Fruit fly (Drosophila melanogaster) whole organism, adult: ENCODE measurements around the gene LManIII.
A peak's percentile ranks its signal among the peaks of the same experiment; 100 is the strongest.

Experiments
- CG11617 ChIP-seq: fragments of 200-800 bp; sonication (Bioruptor generic); optimal IDR thresholded peaks from 2 replicates; lab custom pipeline; 2017; ENCODE audit warnings: mild to moderate bottlenecking, missing biosample characterization, missing genetic modification reagents, missing genetic modification characterization
- CG12768 ChIP-seq: fragments of 200-800 bp; sonication (Bioruptor generic); optimal IDR thresholded peaks from 2 replicates; lab custom pipeline; 2017; ENCODE audit warnings: missing biosample characterization, missing genetic modification characterization, mild to moderate bottlenecking, moderate library complexity, missing genetic modification reagents
- CG14711 ChIP-seq: fragments of 200-800 bp; sonication (Bioruptor generic); optimal IDR thresholded peaks from 2 replicates; lab custom pipeline; 2018; ENCODE audit warnings: missing biosample characterization, mild to moderate bottlenecking, missing genetic modification characterization, moderate library complexity
- CG1620 ChIP-seq: fragments of 200-800 bp; sonication (Bioruptor generic); optimal IDR thresholded peaks from 2 replicates; lab custom pipeline; 2016; ENCODE audit warnings: missing biosample characterization, missing genetic modification characterization
- CG33017 ChIP-seq: fragments of 200-800 bp; sonication (Bioruptor generic); optimal IDR thresholded peaks from 2 replicates; lab custom pipeline; 2018; ENCODE audit warnings: missing biosample characterization, mild to moderate bottlenecking, missing genetic modification characterization, moderate library complexity
- CG5204 ChIP-seq: fragments of 200-800 bp; sonication (Bioruptor generic); optimal IDR thresholded peaks from 2 replicates; lab custom pipeline; 2016; ENCODE audit warnings: missing biosample characterization, missing genetic modification characterization
- CG7045 ChIP-seq: fragments of 200-800 bp; sonication (Bioruptor generic); optimal IDR thresholded peaks from 2 replicates; lab custom pipeline; 2017; ENCODE audit warnings: missing biosample characterization, mild to moderate bottlenecking, missing genetic modification characterization
- CG7101 ChIP-seq: fragments of 200-800 bp; sonication (Bioruptor generic); optimal IDR thresholded peaks from 2 replicates; lab custom pipeline; 2018; ENCODE audit warnings: missing biosample characterization, mild to moderate bottlenecking, missing genetic modification characterization, moderate library complexity
- Clk ChIP-seq: fragments of 200-800 bp; sonication (Bioruptor generic); optimal IDR thresholded peaks from 2 replicates; lab custom pipeline; 2017; ENCODE audit warnings: missing biosample characterization, missing genetic modification characterization
- Crg-1 ChIP-seq: fragments of 200-800 bp; sonication (Bioruptor generic); optimal IDR thresholded peaks from 2 replicates; lab custom pipeline; 2016; ENCODE audit warnings: missing biosample characterization, missing genetic modification characterization
- Hr96 ChIP-seq: fragments of 200-800 bp; sonication (Bioruptor generic); optimal IDR thresholded peaks from 2 replicates; lab custom pipeline; 2016; ENCODE audit warnings: missing biosample characterization, missing genetic modification characterization
- Mnt ChIP-seq: fragments of 200-800 bp; sonication (Bioruptor generic); optimal IDR thresholded peaks from 2 replicates; lab custom pipeline; 2016; ENCODE audit warnings: missing biosample characterization, mild to moderate bottlenecking, missing genetic modification characterization
- bab1 ChIP-seq: fragments of 200-800 bp; sonication (Bioruptor generic); optimal IDR thresholded peaks from 3 replicates; lab custom pipeline; 2019; ENCODE audit warnings: missing biosample characterization, mild to moderate bottlenecking, missing genetic modification characterization, moderate library complexity
- cic ChIP-seq: fragments of 200-800 bp; sonication (Bioruptor generic); optimal IDR thresholded peaks from 2 replicates; lab custom pipeline; 2017; ENCODE audit warnings: missing biosample characterization, mild to moderate bottlenecking, missing genetic modification characterization, moderate library complexity
- cnc ChIP-seq, 2 experiments: fragments of >200 bp; optimal IDR thresholded peaks; 2 replicates each; lab custom pipeline; 2017
- kay ChIP-seq: fragments of 200-800 bp; sonication (Bioruptor generic); peaks from one replicate; lab custom pipeline; 2016; ENCODE audit warnings: missing biosample characterization, missing genetic modification characterization, borderline replicate concordance
- ovo ChIP-seq: fragments of 200-800 bp; sonication (Bioruptor generic); optimal IDR thresholded peaks from 2 replicates; lab custom pipeline; 2016; ENCODE audit warnings: missing biosample characterization, missing genetic modification characterization
- pad ChIP-seq: fragments of 200-800 bp; sonication (Bioruptor generic); optimal IDR thresholded peaks from 3 replicates; lab custom pipeline; 2017; ENCODE audit warnings: missing biosample characterization, missing genetic modification characterization, mild to moderate bottlenecking, moderate library complexity, missing genetic modification reagents
- tj ChIP-seq: fragments of 200-800 bp; sonication (Bioruptor generic); optimal IDR thresholded peaks from 3 replicates; lab custom pipeline; 2017; ENCODE audit warnings: missing biosample characterization, mild to moderate bottlenecking, missing genetic modification characterization, moderate library complexity
- toe ChIP-seq: fragments of 200-800 bp; sonication (Bioruptor generic); optimal IDR thresholded peaks from 2 replicates; lab custom pipeline; 2016; ENCODE audit warnings: missing biosample characterization, missing genetic modification characterization

The LManIII gene

DNA sequence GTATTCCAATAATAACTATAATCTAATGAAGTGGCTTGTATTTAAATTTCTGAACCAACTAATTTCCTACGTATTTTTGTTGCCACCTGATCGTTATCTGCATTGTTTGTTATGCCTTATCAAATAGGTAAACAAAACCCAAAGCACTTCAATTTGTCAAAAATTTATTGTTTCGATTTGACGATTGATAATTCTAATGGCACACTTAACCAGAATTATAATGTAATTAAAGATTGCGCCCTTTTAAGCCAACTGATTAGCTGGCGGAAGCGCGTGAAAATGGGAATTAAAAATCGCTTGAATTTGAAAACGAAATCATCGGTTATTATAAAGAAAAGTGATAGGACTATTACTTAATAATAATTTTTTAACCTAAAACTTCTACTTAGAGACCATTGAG is 16.2 kb upstream of the LManIII start:
- TF ChIP-seq ovo (GFP tag; lab: Kevin White, UChicago) = no peak
- TF ChIP-seq cic (GFP tag; lab: Kevin White, UChicago) = no peak
- no peak for TF ChIP-seq bab1
- TF ChIP-seq CG12768 (GFP tag; lab: Kevin White, UChicago) = no peak
- TF ChIP-seq CG5204 (GFP tag; lab: Kevin White, UChicago) = no peak
- TF ChIP-seq tj (GFP tag; lab: Kevin White, UChicago) = no peak
- no peak for TF ChIP-seq CG7045 (GFP tag; lab: Kevin White, UChicago)
- TF ChIP-seq CG7101 = no peak
- no peak for TF ChIP-seq pad (GFP tag; lab: Kevin White, UChicago)
- no peak for TF ChIP-seq CG1620 (GFP tag; lab: Kevin White, UChicago)
- TF ChIP-seq Clk = no peak
- no peak for TF ChIP-seq Mnt (GFP tag; lab: Kevin White, UChicago)
- TF ChIP-seq CG11617 = no peak
- no peak for TF ChIP-seq Crg-1 (GFP tag; lab: Kevin White, UChicago)
- no peak for TF ChIP-seq CG14711 (tag; lab: Kevin White, UChicago)
- TF ChIP-seq Hr96 (GFP tag; lab: Kevin White, UChicago) = no peak
- TF ChIP-seq CG33017 (tag; lab: Kevin White, UChicago) = no peak

DNA sequence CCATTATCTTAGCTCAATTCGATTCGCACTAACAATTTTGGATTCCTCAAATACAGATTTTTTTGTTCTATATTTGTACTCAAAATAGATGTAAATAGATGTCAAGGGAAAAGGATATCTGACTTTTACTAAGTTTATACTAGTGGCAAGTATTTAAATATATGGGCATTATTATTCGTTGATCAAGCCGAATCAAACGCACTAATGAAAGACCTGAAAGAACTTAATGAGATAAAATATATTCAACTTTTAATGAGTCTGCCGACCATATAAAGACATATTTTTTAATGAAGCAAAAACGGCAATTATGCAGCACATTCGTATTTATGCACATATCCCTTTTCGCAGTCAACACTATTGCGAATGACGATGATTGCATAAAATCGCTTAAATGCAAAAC is 13.9 kb upstream of the LManIII start, which contains the start of gene CG42710:
Gene CG42710, minus strand, starts transcription at position 101 of the 400 bp plus-strand sequence.
- TF ChIP-seq CG7101 (no peak), kay (GFP tag; lab: Kevin White, UChicago) (no peak), bab1 (no peak), CG12768 (GFP tag; lab: Kevin White, UChicago) (no peak), CG11617 (no peak), Hr96 (GFP tag; lab: Kevin White, UChicago) (no peak), cnc (optimal IDR thresholded peaks at IDR 0.05; lab: Kevin White, UChicago) (no peak), toe (GFP tag; lab: Kevin White, UChicago) (no peak), CG7045 (GFP tag; lab: Kevin White, UChicago) (no peak), Clk (no peak), CG14711 (tag; lab: Kevin White, UChicago) (no peak), CG5204 (GFP tag; lab: Kevin White, UChicago) (no peak), pad (GFP tag; lab: Kevin White, UChicago) (no peak), tj (GFP tag; lab: Kevin White, UChicago) (no peak), Mnt (GFP tag; lab: Kevin White, UChicago) (no peak), cic (GFP tag; lab: Kevin White, UChicago) (no peak), CG1620 (GFP tag; lab: Kevin White, UChicago) (no peak), Crg-1 (GFP tag; lab: Kevin White, UChicago) (no peak)

DNA sequence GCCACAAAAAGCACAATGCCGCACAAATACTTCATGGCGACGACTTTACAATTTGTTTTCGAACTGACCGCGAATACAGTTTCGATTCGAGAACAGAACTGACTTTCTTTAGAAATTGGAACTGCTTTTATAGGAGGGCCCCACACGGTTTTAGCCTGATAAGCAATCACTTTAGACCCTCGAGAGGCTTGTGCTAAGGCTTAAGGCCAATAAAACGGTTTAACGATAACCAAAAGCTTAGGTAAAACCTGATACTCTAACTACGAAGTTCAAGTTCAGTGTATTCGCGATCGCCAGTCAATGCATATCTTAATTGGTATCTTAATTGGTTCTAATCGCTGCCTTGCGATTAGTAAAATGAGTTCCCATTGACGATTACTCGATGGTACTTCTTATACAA is 12.6 kb upstream of the LManIII start, which contains the start of gene LManVI:
Gene LManVI, minus strand, starts transcription at position 101 of the 400 bp plus-strand sequence.
- TF ChIP-seq Hr96 (GFP tag; lab: Kevin White, UChicago) (no peak), Clk (no peak), ovo (GFP tag; lab: Kevin White, UChicago) (no peak), CG14711 (tag; lab: Kevin White, UChicago) (no peak), CG7045 (GFP tag; lab: Kevin White, UChicago) (no peak), CG12768 (GFP tag; lab: Kevin White, UChicago) (no peak), CG11617 (no peak), bab1 (no peak), cnc (optimal IDR thresholded peaks at IDR 0.05; lab: Kevin White, UChicago) (no peak), Mnt (GFP tag; lab: Kevin White, UChicago) (no peak)

DNA sequence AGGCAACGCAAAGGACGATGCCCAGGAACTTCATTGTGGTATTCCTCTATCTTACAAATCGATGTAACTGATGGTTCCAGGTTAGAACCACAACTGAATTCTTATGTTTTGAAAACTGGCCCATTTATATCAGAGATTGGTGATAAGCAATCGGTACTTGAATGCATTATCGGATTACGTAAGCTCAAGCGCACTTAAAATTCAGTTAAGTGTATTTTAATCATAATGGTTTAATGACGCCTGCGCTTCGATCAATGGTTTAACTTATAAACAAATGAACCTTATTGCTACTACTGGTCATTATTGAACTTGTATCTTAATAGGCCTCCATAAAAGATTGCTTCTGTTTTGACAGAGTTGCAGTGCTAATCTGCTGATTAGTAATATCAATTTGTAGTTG is 7.7 kb upstream of the LManIII start, which contains the start of gene LManV:
Gene LManV, minus strand, starts transcription at position 101 of the 400 bp plus-strand sequence.
- TF ChIP-seq cic (GFP tag; lab: Kevin White, UChicago) = peak; percentile 31
- no peak for TF ChIP-seq bab1

DNA sequence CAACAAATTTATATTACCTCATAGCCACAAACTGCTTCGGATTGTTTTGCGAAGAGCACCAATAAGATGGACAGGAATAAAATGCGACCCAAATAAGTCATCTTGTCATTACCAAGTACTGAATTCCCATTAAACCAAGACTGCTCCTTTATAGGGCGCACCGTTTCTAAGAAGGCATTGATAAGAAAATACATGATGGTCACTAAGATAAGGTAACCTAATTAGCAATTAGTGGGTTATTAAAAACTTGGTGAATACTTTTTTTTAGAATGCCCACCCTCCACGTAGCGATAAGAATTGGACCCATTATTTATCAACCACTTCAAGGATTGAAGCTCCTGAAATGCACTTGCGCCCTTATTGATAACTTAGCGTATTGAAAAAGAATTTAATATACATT is 3.7 kb upstream of the LManIII start, which contains the start of gene LManIV:
Gene LManIV, minus strand, starts transcription at position 101 of the 400 bp plus-strand sequence.
- TF ChIP-seq Clk (no peak), CG7101 (no peak), pad (GFP tag; lab: Kevin White, UChicago) (no peak), CG12768 (GFP tag; lab: Kevin White, UChicago) (no peak), CG1620 (GFP tag; lab: Kevin White, UChicago) (no peak), CG11617 (no peak), Crg-1 (GFP tag; lab: Kevin White, UChicago) (no peak), toe (GFP tag; lab: Kevin White, UChicago) (no peak), tj (GFP tag; lab: Kevin White, UChicago) (no peak), Hr96 (GFP tag; lab: Kevin White, UChicago) (no peak), CG14711 (tag; lab: Kevin White, UChicago) (no peak), cic (GFP tag; lab: Kevin White, UChicago) (no peak)

DNA sequence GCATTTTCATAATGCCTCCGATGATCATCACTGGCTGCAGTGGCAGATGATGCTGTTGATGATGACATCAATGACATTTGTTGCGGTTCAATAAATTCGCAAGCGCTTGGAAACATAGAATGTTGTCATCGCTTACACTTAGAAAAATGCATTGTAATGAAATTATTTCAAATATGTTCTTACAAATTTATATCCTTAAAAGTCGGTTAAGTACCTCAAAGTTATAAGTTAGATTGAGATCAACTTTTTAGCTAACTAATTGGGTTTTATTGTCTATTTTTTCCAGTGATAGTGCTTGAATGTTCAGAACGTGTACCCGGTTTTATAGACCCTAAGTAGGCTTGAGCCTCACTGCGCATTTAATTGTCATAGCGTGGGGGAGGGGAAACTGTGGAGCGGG is 5.7 kb downstream of the LManIII start:
- TF ChIP-seq toe (GFP tag; lab: Kevin White, UChicago) (no peak), CG7045 (GFP tag; lab: Kevin White, UChicago) (no peak)

DNA sequence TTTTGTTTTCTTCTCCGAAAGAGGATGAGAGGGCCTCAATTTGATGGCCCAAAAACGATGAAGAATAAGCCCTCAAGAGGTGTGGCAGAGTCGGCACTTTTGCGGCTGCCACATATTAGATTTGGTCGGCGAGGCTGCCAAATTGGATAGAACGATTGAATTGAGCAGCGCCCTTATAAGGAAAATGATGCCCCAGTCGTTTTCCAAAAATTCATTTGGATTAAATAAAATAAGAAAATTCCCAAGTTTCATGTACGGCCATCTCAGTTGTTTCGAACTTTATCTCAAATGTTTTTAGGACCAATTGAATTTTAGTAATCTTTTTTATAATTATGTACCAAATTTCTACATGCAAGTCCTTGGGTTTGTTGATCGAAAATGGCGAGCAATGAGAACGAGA is 16.5 kb downstream of the LManIII start, which contains the start of the genes CG45307 and CG12438:
Gene CG45307, minus strand, starts transcription at position 101 of the 400 bp plus-strand sequence.
Gene CG12438, plus strand, starts transcription at position 264 of the 400 bp plus-strand sequence.
- TF ChIP-seq cic (GFP tag; lab: Kevin White, UChicago) (no peak), Hr96 (GFP tag; lab: Kevin White, UChicago) (no peak), CG7045 (GFP tag; lab: Kevin White, UChicago) (no peak)
